Fruit fly (Drosophila melanogaster) whole organism, embryonic: Measurements from ENCODE around the gene CG9411.

ENCODE experiments used
- Antp ChIP-seq: fragments of 200-800 bp; sonication (Bioruptor generic); optimal IDR thresholded peaks from 3 replicates; lab custom pipeline; 2016; ENCODE audit warnings: missing biosample characterization, missing genetic modification characterization
- CG1024 ChIP-seq: fragments of 200-800 bp; sonication (Bioruptor generic); IDR thresholded peaks from 2 replicates; pipeline ENCODE4 v1.3.6; 2022; ENCODE audit warnings: missing biosample characterization, missing genetic modification characterization
- CG10274 ChIP-seq: fragments of 200-800 bp; sonication (Bioruptor generic); optimal IDR thresholded peaks from 3 replicates; lab custom pipeline; 2017; ENCODE audit warnings: missing biosample characterization, mild to moderate bottlenecking, missing genetic modification characterization
- CG10462 ChIP-seq: fragments of 200-800 bp; sonication (Bioruptor generic); optimal IDR thresholded peaks from 2 replicates; lab custom pipeline; 2016; ENCODE audit warnings: missing biosample characterization, missing genetic modification characterization
- CG11456 ChIP-seq: fragments of 200-800 bp; sonication (Bioruptor generic); IDR thresholded peaks from 3 replicates; pipeline ENCODE4 v1.3.6; 2022; ENCODE audit warnings: missing biosample characterization, missing genetic modification characterization
- CG11695 ChIP-seq: fragments of 200-800 bp; sonication (Bioruptor generic); IDR thresholded peaks from 3 replicates; pipeline ENCODE4 v1.3.6; 2022; ENCODE audit warnings: missing biosample characterization, missing genetic modification characterization
- CG11696 ChIP-seq: fragments of 200-800 bp; sonication (Bioruptor generic); IDR thresholded peaks from 2 replicates; pipeline ENCODE4 v1.3.6; 2022; ENCODE audit warnings: missing biosample characterization, missing genetic modification characterization
- CG12236 ChIP-seq: fragments of 200-800 bp; sonication (Bioruptor generic); optimal IDR thresholded peaks from 2 replicates; lab custom pipeline; 2016; ENCODE audit warnings: missing biosample characterization, missing genetic modification characterization
- CG12769 ChIP-seq: fragments of 200-800 bp; sonication (Bioruptor generic); optimal IDR thresholded peaks from 2 replicates; lab custom pipeline; 2019; ENCODE audit warnings: missing biosample characterization, mild to moderate bottlenecking, missing genetic modification characterization, moderate library complexity
- CG13775 ChIP-seq: fragments of 200-800 bp; sonication (Bioruptor generic); optimal IDR thresholded peaks from 3 replicates; lab custom pipeline; 2017; ENCODE audit warnings: missing biosample characterization, mild to moderate bottlenecking, missing genetic modification characterization
- CG14710 ChIP-seq: fragments of 200-800 bp; sonication (Bioruptor generic); optimal IDR thresholded peaks from 3 replicates; lab custom pipeline; 2019; ENCODE audit warnings: missing biosample characterization, mild to moderate bottlenecking, missing genetic modification characterization, moderate library complexity
- CG15696 ChIP-seq: fragments of 200-800 bp; sonication (Bioruptor generic); optimal IDR thresholded peaks from 2 replicates; lab custom pipeline; 2019; ENCODE audit warnings: missing biosample characterization, mild to moderate bottlenecking, missing genetic modification characterization, moderate library complexity
- CG1603 ChIP-seq: fragments of 200-800 bp; sonication (Bioruptor generic); optimal IDR thresholded peaks from 2 replicates; lab custom pipeline; 2019; ENCODE audit warnings: missing biosample characterization, mild to moderate bottlenecking, missing genetic modification characterization, moderate library complexity
- CG17912 ChIP-seq: fragments of 200-800 bp; sonication (Bioruptor generic); optimal IDR thresholded peaks from 2 replicates; lab custom pipeline; 2018; ENCODE audit warnings: missing biosample characterization, mild to moderate bottlenecking, missing genetic modification characterization
- CG18476 ChIP-seq: fragments of 200-800 bp; sonication (Bioruptor generic); optimal IDR thresholded peaks from 2 replicates; lab custom pipeline; 2016; ENCODE audit warnings: missing biosample characterization, mild to moderate bottlenecking, missing genetic modification characterization
- CG2120 ChIP-seq: fragments of 200-800 bp; sonication (Bioruptor generic); optimal IDR thresholded peaks from 3 replicates; lab custom pipeline; 2016; ENCODE audit warnings: missing biosample characterization, missing genetic modification characterization
- CG30403 ChIP-seq: fragments of 200-800 bp; sonication (Bioruptor generic); optimal IDR thresholded peaks from 3 replicates; lab custom pipeline; 2016; ENCODE audit warnings: missing biosample characterization, missing genetic modification characterization
- CG30431 ChIP-seq: fragments of 200-800 bp; sonication (Bioruptor generic); optimal IDR thresholded peaks from 2 replicates; lab custom pipeline; 2017; ENCODE audit warnings: missing biosample characterization, missing genetic modification characterization
- CG3726 ChIP-seq: fragments of 200-800 bp; sonication (Bioruptor generic); IDR thresholded peaks from 3 replicates; pipeline ENCODE4, ENCODE4 v1.3.6; 2022; ENCODE audit warnings: missing biosample characterization, missing genetic modification characterization
- CG4617 ChIP-seq: fragments of 200-800 bp; sonication (Bioruptor generic); optimal IDR thresholded peaks from 3 replicates; lab custom pipeline; 2016; ENCODE audit warnings: missing biosample characterization, missing genetic modification characterization, borderline replicate concordance
- CG6254 ChIP-seq: fragments of 200-800 bp; sonication (Bioruptor generic); optimal IDR thresholded peaks from 3 replicates; lab custom pipeline; 2017; ENCODE audit warnings: mild to moderate bottlenecking, missing biosample characterization, missing genetic modification reagents, missing genetic modification characterization
- CG6654 ChIP-seq: fragments of 200-800 bp; sonication (Bioruptor generic); optimal IDR thresholded peaks from 2 replicates; lab custom pipeline; 2017; ENCODE audit warnings: missing biosample characterization, mild to moderate bottlenecking, missing genetic modification characterization
- CG7357 ChIP-seq: fragments of 200-800 bp; sonication (Bioruptor generic); IDR thresholded peaks from 3 replicates; pipeline ENCODE4 v1.3.6; 2022; ENCODE audit warnings: missing biosample characterization, missing genetic modification characterization
- CG9797 ChIP-seq: fragments of 200-800 bp; sonication (Bioruptor generic); optimal IDR thresholded peaks from 3 replicates; lab custom pipeline; 2018; ENCODE audit warnings: missing biosample characterization, mild to moderate bottlenecking, missing genetic modification characterization
- Camta ChIP-seq: fragments of 200-800 bp; sonication (Bioruptor generic); optimal IDR thresholded peaks from 2 replicates; lab custom pipeline; 2016; ENCODE audit warnings: missing biosample characterization, missing genetic modification characterization
- Dek ChIP-seq: fragments of 200-800 bp; sonication (Bioruptor generic); optimal IDR thresholded peaks from 3 replicates; lab custom pipeline; 2019; ENCODE audit warnings: missing biosample characterization, mild to moderate bottlenecking, missing genetic modification characterization, moderate library complexity
- H15 ChIP-seq: fragments of 200-800 bp; sonication (Bioruptor generic); IDR thresholded peaks from 3 replicates; pipeline ENCODE4 v1.3.6; 2022; ENCODE audit warnings: missing biosample characterization, missing genetic modification characterization
- HHEX ChIP-seq: fragments of 200-800 bp; sonication (Bioruptor generic); optimal IDR thresholded peaks from 3 replicates; lab custom pipeline; 2017; ENCODE audit warnings: missing biosample characterization, mild to moderate bottlenecking, missing genetic modification characterization, missing genetic modification reagents
- HmgZ ChIP-seq: fragments of 200-800 bp; sonication (Bioruptor generic); optimal IDR thresholded peaks from 2 replicates; lab custom pipeline; 2018; ENCODE audit warnings: missing biosample characterization, mild to moderate bottlenecking, missing genetic modification characterization
- Sry-δ ChIP-seq: fragments of 200-800 bp; sonication (Bioruptor generic); optimal IDR thresholded peaks from 2 replicates; lab custom pipeline; 2016; ENCODE audit warnings: missing biosample characterization, missing genetic modification characterization
- Xbp1 ChIP-seq: fragments of 200-800 bp; sonication (Bioruptor generic); optimal IDR thresholded peaks from 3 replicates; lab custom pipeline; 2016; ENCODE audit warnings: missing biosample characterization, mild to moderate bottlenecking, missing genetic modification characterization
- Xrp1 ChIP-seq: fragments of 200-800 bp; sonication (Bioruptor generic); IDR thresholded peaks from 2 replicates; pipeline ENCODE4 v1.3.6; 2022; ENCODE audit warnings: missing biosample characterization, missing genetic modification characterization
- br ChIP-seq: fragments of >200 bp; optimal IDR thresholded peaks from 2 replicates; lab custom pipeline; 2017
- crol ChIP-seq: fragments of 200-800 bp; sonication (Bioruptor generic); IDR thresholded peaks from 2 replicates; pipeline ENCODE4 v1.3.6; 2022; ENCODE audit warnings: missing biosample characterization, missing genetic modification characterization
- danr ChIP-seq: fragments of 200-800 bp; sonication (Bioruptor generic); IDR thresholded peaks from 2 replicates; pipeline ENCODE4 v1.3.6; 2022; ENCODE audit warnings: missing biosample characterization, missing genetic modification characterization
- gem ChIP-seq: fragments of 200-800 bp; sonication (Bioruptor generic); optimal IDR thresholded peaks from 2 replicates; lab custom pipeline; 2019; ENCODE audit warnings: missing biosample characterization, mild to moderate bottlenecking, missing genetic modification characterization, moderate library complexity
- gt ChIP-seq: fragments of 200-800 bp; sonication (Bioruptor generic); IDR thresholded peaks from 2 replicates; pipeline ENCODE4 v1.3.6; 2022; ENCODE audit warnings: missing biosample characterization, missing genetic modification characterization
- hkb ChIP-seq, 2 experiments: fragments of 200-800 bp in 1 of 2; fragments of >200 bp in 1 of 2; sonication (Bioruptor generic) in 1 of 2; IDR thresholded peaks in 1 of 2; optimal IDR thresholded peaks in 1 of 2; 2 replicates each; pipeline versions ENCODE4 v1.3.6 to Lab custom; 2017 to 2022; ENCODE audit warnings: missing biosample characterization in 1 of 2, missing genetic modification characterization in 1 of 2
- kay ChIP-seq: fragments of 200-800 bp; sonication (Bioruptor generic); optimal IDR thresholded peaks from 2 replicates; lab custom pipeline; 2016; ENCODE audit warnings: missing biosample characterization, missing genetic modification characterization
- lilli ChIP-seq: fragments of 200-800 bp; sonication (Bioruptor generic); optimal IDR thresholded peaks from 3 replicates; lab custom pipeline; 2016; ENCODE audit warnings: missing biosample characterization, missing genetic modification characterization
- nau ChIP-seq: fragments of 200-800 bp; sonication (Bioruptor generic); optimal IDR thresholded peaks from 3 replicates; lab custom pipeline; 2017; ENCODE audit warnings: missing biosample characterization, mild to moderate bottlenecking, missing genetic modification characterization, missing genetic modification reagents
- odd ChIP-seq: fragments of 200-800 bp; sonication (Bioruptor generic); optimal IDR thresholded peaks from 2 replicates; lab custom pipeline; 2017; ENCODE audit warnings: missing biosample characterization, mild to moderate bottlenecking, missing genetic modification characterization
- peb ChIP-seq: fragments of 200-800 bp; sonication (Bioruptor generic); IDR thresholded peaks from 2 replicates; pipeline ENCODE4 v1.3.6; 2022; ENCODE audit warnings: missing biosample characterization, missing genetic modification characterization
- prd ChIP-seq, 3 experiments: fragments of >200 bp in 2 of 3; fragments of 200-800 bp in 1 of 3; sonication (Bioruptor generic) in 1 of 3; optimal IDR thresholded peaks in 2 of 3; IDR thresholded peaks in 1 of 3; 2 replicates in 2 of 3; 3 replicates in 1 of 3; pipeline versions ENCODE4 v1.3.6 to Lab custom; 2017 to 2022; ENCODE audit warnings: missing biosample characterization in 1 of 3, missing genetic modification characterization in 1 of 3
- sens-2 ChIP-seq: fragments of 200-800 bp; sonication (Bioruptor generic); IDR thresholded peaks from 2 replicates; pipeline ENCODE4 v1.3.6; 2022; ENCODE audit warnings: missing biosample characterization, missing genetic modification characterization
- sqz ChIP-seq: fragments of 200-800 bp; sonication (Bioruptor generic); optimal IDR thresholded peaks from 3 replicates; lab custom pipeline; 2018; ENCODE audit warnings: missing biosample characterization, mild to moderate bottlenecking, missing genetic modification characterization
- tup ChIP-seq: fragments of 200-800 bp; sonication (Bioruptor generic); optimal IDR thresholded peaks from 2 replicates; lab custom pipeline; 2016; ENCODE audit warnings: missing biosample characterization, mild to moderate bottlenecking, missing genetic modification characterization, moderate library complexity
- vfl ChIP-seq: fragments of 200-800 bp; sonication (Bioruptor generic); optimal IDR thresholded peaks from 2 replicates; lab custom pipeline; 2016; ENCODE audit warnings: missing biosample characterization, missing genetic modification characterization
- wek ChIP-seq: fragments of 200-800 bp; sonication (Bioruptor generic); optimal IDR thresholded peaks from 3 replicates; lab custom pipeline; 2018; ENCODE audit warnings: missing biosample characterization, mild to moderate bottlenecking, missing genetic modification characterization, moderate library complexity

The CG9411 gene

DNA sequence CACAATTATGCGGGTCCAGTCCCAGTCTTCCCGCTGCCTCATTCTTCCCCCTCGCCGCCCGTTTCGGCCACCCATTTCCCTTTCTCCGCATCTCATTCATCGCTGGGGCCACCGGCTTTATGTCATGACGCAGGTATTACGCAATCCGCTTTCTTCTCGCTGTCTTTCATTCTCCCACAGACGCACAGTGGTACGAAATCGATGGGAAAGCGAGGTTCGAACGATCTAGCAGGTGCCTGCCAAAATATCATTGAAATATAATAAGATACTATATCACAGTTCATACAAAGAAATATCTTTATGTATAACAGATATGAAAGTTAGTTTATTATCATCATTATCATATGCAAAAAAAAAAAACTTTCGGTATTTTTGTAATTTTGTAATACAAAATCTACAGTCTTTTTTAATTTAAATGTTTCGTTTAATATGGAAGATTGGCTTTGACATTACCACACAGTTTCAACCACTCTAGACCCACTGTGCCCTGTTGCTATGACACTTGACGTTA lies 3.7 kb upstream of the CG9411 start (continued):
- TF ChIP-seq sqz (GFP tag; lab: Kevin White, UChicago) = peak; percentile 7
- peak; percentile 10 for TF ChIP-seq CG15696 (tag; lab: Kevin White, UChicago)
- peak; percentile 66 for TF ChIP-seq CG6254
- TF ChIP-seq CG11695 = peak; percentile 49; the same call in 1 of the 3 replicates
- peak; percentile 57 for TF ChIP-seq Xbp1
- TF ChIP-seq CG11696 (GFP tag; lab: Robert Waterston, UW) = 0 out of 2 replicates have a peak, but pooled peaks have one; percentile 33
- peak; percentile 6 for TF ChIP-seq CG6654 (GFP tag; lab: Kevin White, UChicago)
- no peak for TF ChIP-seq br (lab: Kevin White, UChicago)
- peak; percentile 55; the same call in 1 of the 2 replicates for TF ChIP-seq crol (GFP tag; lab: Robert Waterston, UW)
- TF ChIP-seq prd (optimal IDR thresholded peaks at IDR 0.05; lab: Kevin White, UChicago) = no peak
- peak; percentile 66; the same call in 2 of the 3 replicates for TF ChIP-seq prd (GFP tag; IDR thresholded peaks at IDR 0.05; lab: Robert Waterston, UW)
- peak; percentile 22 for TF ChIP-seq kay (GFP tag; lab: Kevin White, UChicago)
- TF ChIP-seq CG9797 (GFP tag; lab: Kevin White, UChicago) = no peak
- TF ChIP-seq gt (GFP tag; lab: Robert Waterston, UW) = no peak
- no peak for TF ChIP-seq CG1603
- peak; percentile 26 for TF ChIP-seq Antp
- no peak for TF ChIP-seq wek
- TF ChIP-seq CG18476 (GFP tag; lab: Kevin White, UChicago) = peak; percentile 14
- TF ChIP-seq CG13775 = peak; percentile 43
- TF ChIP-seq CG10274 (GFP tag; lab: Kevin White, UChicago) = peak; percentile 32
- peak; percentile 26 for TF ChIP-seq CG10462 (GFP tag; lab: Kevin White, UChicago)
- TF ChIP-seq Xrp1 = peak; percentile 68; the same call in 1 of the 2 replicates
- peak; percentile 57 for TF ChIP-seq Camta
- no peak for TF ChIP-seq HmgZ (tag; lab: Kevin White, UChicago)
- no peak for TF ChIP-seq hkb (optimal IDR thresholded peaks at IDR 0.05; lab: Kevin White, UChicago)
- peak; percentile 54 for TF ChIP-seq hkb (GFP tag; IDR thresholded peaks at IDR 0.05; lab: Robert Waterston, UW)
- no peak for TF ChIP-seq peb (GFP tag; lab: Robert Waterston, UW)
- TF ChIP-seq HHEX (GFP tag; lab: Kevin White, UChicago) = peak; percentile 48
- no peak for TF ChIP-seq CG17912 (GFP tag; lab: Kevin White, UChicago)
- TF ChIP-seq Dek (tag; lab: Kevin White, UChicago) = peak; percentile 20
- TF ChIP-seq lilli (GFP tag; lab: Kevin White, UChicago) = peak; percentile 68
- TF ChIP-seq CG14710 = peak; percentile 55
- 0 out of 2 replicates have a peak, but pooled peaks have one; percentile 26 for TF ChIP-seq danr (GFP tag; lab: Robert Waterston, UW)
- peak; percentile 47 for TF ChIP-seq CG12769 (tag; lab: Kevin White, UChicago)
- TF ChIP-seq CG7357 = peak; percentile 30; the same call in 1 of the 3 replicates
- peak; percentile 61 for TF ChIP-seq odd (GFP tag; lab: Kevin White, UChicago)
- TF ChIP-seq CG2120 (GFP tag; lab: Kevin White, UChicago) = peak; percentile 19
- peak; percentile 36 for TF ChIP-seq nau
- peak; percentile 79 for TF ChIP-seq CG30403 (GFP tag; lab: Kevin White, UChicago)
- TF ChIP-seq tup = no peak
- 0 out of 3 replicates have a peak, but pooled peaks have one; percentile 54 for TF ChIP-seq H15
- TF ChIP-seq CG30431 (GFP tag; lab: Kevin White, UChicago) = peak; percentile 26
- TF ChIP-seq CG11456 (GFP tag; lab: Robert Waterston, UW) = no peak
- TF ChIP-seq CG1024 (GFP tag; lab: Robert Waterston, UW) = 0 out of 2 replicates have a peak, but pooled peaks have one; percentile 25
- TF ChIP-seq vfl (GFP tag; lab: Kevin White, UChicago) = no peak
- TF ChIP-seq CG12236 = no peak
- 0 out of 2 replicates have a peak, but pooled peaks have one; percentile 30 for TF ChIP-seq sens-2 (GFP tag; lab: Robert Waterston, UW)
- peak; percentile 84 for TF ChIP-seq gem
- TF ChIP-seq CG3726 (GFP tag; lab: Robert Waterston, UW) = 0 out of 3 replicates have a peak, but pooled peaks have one; percentile 38
- no peak for TF ChIP-seq Sry-δ
- TF ChIP-seq CG4617 (GFP tag; lab: Kevin White, UChicago) = no peak
